Worm (Caenorhabditis elegans): ENCODE measurements around the gene F17A9.4.

Gene F17A9.4

ce11 chrV:6121659-6122058, 11.2 kb upstream of the F17A9.4 start:
- TF ChIP-seq F52B5.7 (tag; optimal IDR thresholded peaks at IDR 0.05) (no peak), D2030.7 (GFP tag; IDR thresholded peaks at IDR 0.05) (no peak), rec-8 (tag; optimal IDR thresholded peaks at IDR 0.05) (no peak), F33H1.4 (GFP tag; IDR thresholded peaks at IDR 0.05) (no peak), hlh-12 (tag; optimal IDR thresholded peaks at IDR 0.05) (no peak), nhr-80 (tag; optimal IDR thresholded peaks at IDR 0.05) (no peak), snpc-3.4 (tag; optimal IDR thresholded peaks at IDR 0.05) (no peak), ekl-4 (GFP tag; IDR thresholded peaks at IDR 0.05) (no peak)

ce11 chrV:6120156-6120879, 9.9 kb upstream of the F17A9.4 start, which contains the start of gene ceh-49:
Gene ceh-49 (minus strand): TSS chrV:6120206.
- TF ChIP-seq F33H1.4 (GFP tag; IDR thresholded peaks at IDR 0.05), result 0 out of 2 replicates have a peak, but pooled peaks have one; percentile 15
- TF ChIP-seq hmg-1.2 (GFP tag; IDR thresholded peaks at IDR 0.05), result peak; percentile 23; the same call in 1 of the 2 replicates
- no peak for TF ChIP-seq cebp-2 (GFP tag; IDR thresholded peaks at IDR 0.05)
- no peak for TF ChIP-seq ZK185.1 (tag; optimal IDR thresholded peaks at IDR 0.05; ENCODE audit: poor library complexity, severe bottlenecking)
- TF ChIP-seq D2030.7 (GFP tag; IDR thresholded peaks at IDR 0.05), result 0 out of 2 replicates have a peak, but pooled peaks have one; percentile 44
- TF ChIP-seq madf-6 (GFP tag; IDR thresholded peaks at IDR 0.05), result peak; percentile 73
- peak; percentile 28 for TF ChIP-seq xnd-1 (tag; optimal IDR thresholded peaks at IDR 0.05)
- TF ChIP-seq madf-8 (GFP tag; conservative IDR thresholded peaks at IDR 0.05), result peak; percentile 67

ce11 chrV:6117013-6117412, 6.6 kb upstream of the F17A9.4 start:
- TF ChIP-seq F57C9.4 (tag; optimal IDR thresholded peaks at IDR 0.05) (no peak), K12H6.12 (tag; optimal IDR thresholded peaks at IDR 0.05) (no peak), nhr-179 (tag; optimal IDR thresholded peaks at IDR 0.05) (no peak), nfya-1 (tag; optimal IDR thresholded peaks at IDR 0.05; ENCODE audit: borderline replicate concordance, insufficient read depth) (no peak), ztf-28 (GFP tag; IDR thresholded peaks at IDR 0.05) (no peak), athp-1 (tag; optimal IDR thresholded peaks at IDR 0.05) (no peak), attf-3 (GFP tag; conservative IDR thresholded peaks at IDR 0.05) (no peak), dpl-1 (GFP tag; optimal IDR thresholded peaks at IDR 0.05) (no peak)

DNA sequence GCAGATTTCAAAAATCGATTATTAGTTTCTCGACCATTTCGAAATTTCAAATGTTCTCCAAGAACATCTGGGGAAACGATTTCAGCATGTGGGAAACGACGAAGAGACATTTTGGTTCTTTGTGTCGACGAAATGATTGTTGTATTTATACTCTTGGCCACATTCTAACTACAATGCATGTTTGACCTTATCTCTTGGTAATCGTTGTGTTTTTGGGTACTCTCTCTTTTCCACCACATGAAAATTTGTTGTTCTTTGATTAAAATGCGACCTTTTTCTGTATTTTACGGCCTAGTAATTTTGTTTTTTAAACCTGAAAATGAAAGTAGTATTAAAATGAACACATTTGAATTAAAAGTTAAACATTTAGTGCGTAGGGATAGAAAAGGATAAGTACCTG, 2.4 kb upstream of the F17A9.4 start, which contains the start of gene F17A9.5:
Gene F17A9.5 (minus strand): TSS at position 175 of the 400 bp plus-strand sequence.
- TF ChIP-seq F49E8.2 (tag; optimal IDR thresholded peaks at IDR 0.05; ENCODE audit: insufficient read depth), result no peak
- TF ChIP-seq die-1 (tag; optimal IDR thresholded peaks at IDR 0.05), result no peak
- no peak for TF ChIP-seq repo-1 (tag; optimal IDR thresholded peaks at IDR 0.05)
- no peak for TF ChIP-seq aptf-3 (GFP tag; IDR thresholded peaks at IDR 0.05)
- no peak for TF ChIP-seq aptf-2 (GFP tag; conservative IDR thresholded peaks at IDR 0.05)
- no peak for TF ChIP-seq ztf-6 (GFP tag; IDR thresholded peaks at IDR 0.05)
- no peak for TF ChIP-seq mcd-1 (GFP tag; IDR thresholded peaks at IDR 0.05)
- no peak for TF ChIP-seq F52B5.7 (tag; optimal IDR thresholded peaks at IDR 0.05)
- TF ChIP-seq tbx-9 (tag; optimal IDR thresholded peaks at IDR 0.05; ENCODE audit: borderline replicate concordance), result no peak
- TF ChIP-seq rpc-1 (optimal IDR thresholded peaks at IDR 0.05), result no peak
- no peak for TF ChIP-seq rpc-1 (tag; optimal IDR thresholded peaks at IDR 0.05)
- no peak for TF ChIP-seq zfh-2 (GFP tag; conservative IDR thresholded peaks at IDR 0.05)
- no peak for TF ChIP-seq zim-3 (tag; optimal IDR thresholded peaks at IDR 0.05)
- no peak for TF ChIP-seq cebp-1 (GFP tag; IDR thresholded peaks at IDR 0.05)
- TF ChIP-seq cebp-1 (tag; optimal IDR thresholded peaks at IDR 0.05), result no peak
- TF ChIP-seq unc-130 (GFP tag; optimal IDR thresholded peaks at IDR 0.05), result no peak
- TF ChIP-seq lag-1 (GFP tag; IDR thresholded peaks at IDR 0.05), result no peak

Data from whole organism, young adult.